Fruit fly (Drosophila melanogaster) whole organism, pupa: ENCODE results near the gene CG14711.

Source experiments
- CG10348 ChIP-seq: fragments of 200-800 bp; sonication (Bioruptor generic); IDR thresholded peaks from 2 replicates; pipeline ENCODE4 v1.3.6; 2022; ENCODE audit warnings: missing biosample characterization, missing genetic modification characterization
- CG12605 ChIP-seq: fragments of 200-800 bp; sonication (Bioruptor generic); IDR thresholded peaks from 2 replicates; pipeline ENCODE4 v1.3.6; 2022; ENCODE audit warnings: missing biosample characterization, missing genetic modification characterization
- CG13204 ChIP-seq: fragments of 200-800 bp; sonication (Bioruptor generic); optimal IDR thresholded peaks from 2 replicates; lab custom pipeline; 2018; ENCODE audit warnings: missing biosample characterization, mild to moderate bottlenecking, missing genetic modification characterization, moderate library complexity
- CG14655 ChIP-seq: fragments of 200-800 bp; sonication (Bioruptor generic); optimal IDR thresholded peaks from 3 replicates; lab custom pipeline; 2017; ENCODE audit warnings: mild to moderate bottlenecking, missing biosample characterization, missing genetic modification reagents, missing genetic modification characterization
- CG15710 ChIP-seq: fragments of 200-800 bp; sonication (Bioruptor generic); optimal IDR thresholded peaks from 2 replicates; lab custom pipeline; 2018; ENCODE audit warnings: missing biosample characterization, mild to moderate bottlenecking, missing genetic modification characterization, moderate library complexity
- CG17806 ChIP-seq: fragments of 200-800 bp; sonication (Bioruptor generic); optimal IDR thresholded peaks from 2 replicates; lab custom pipeline; 2018; ENCODE audit warnings: missing biosample characterization, mild to moderate bottlenecking, missing genetic modification characterization, moderate library complexity
- CG32121 ChIP-seq: fragments of 200-800 bp; sonication (Bioruptor generic); IDR thresholded peaks from 2 replicates; pipeline ENCODE4 v1.3.6; 2022; ENCODE audit warnings: missing biosample characterization, missing genetic modification characterization
- CG34367 ChIP-seq: fragments of 200-800 bp; sonication (Bioruptor generic); optimal IDR thresholded peaks from 2 replicates; lab custom pipeline; 2018; ENCODE audit warnings: missing biosample characterization, mild to moderate bottlenecking, missing genetic modification characterization
- CG4496 ChIP-seq: fragments of 200-800 bp; sonication (Bioruptor generic); IDR thresholded peaks from 3 replicates; pipeline ENCODE4 v1.3.6; 2022; ENCODE audit warnings: missing biosample characterization, missing genetic modification characterization
- CG8159 ChIP-seq: fragments of 200-800 bp; sonication (Bioruptor generic); optimal IDR thresholded peaks from 3 replicates; lab custom pipeline; 2018; ENCODE audit warnings: missing biosample characterization, mild to moderate bottlenecking, missing genetic modification characterization, moderate library complexity
- CG8301 ChIP-seq: fragments of 200-800 bp; sonication (Bioruptor generic); optimal IDR thresholded peaks from 2 replicates; lab custom pipeline; 2018; ENCODE audit warnings: missing biosample characterization, mild to moderate bottlenecking, missing genetic modification characterization
- CG9948 ChIP-seq: fragments of 200-800 bp; sonication (Bioruptor generic); optimal IDR thresholded peaks from 2 replicates; lab custom pipeline; 2018; ENCODE audit warnings: missing biosample characterization, mild to moderate bottlenecking, missing genetic modification characterization, moderate library complexity
- D1 ChIP-seq: fragments of 200-800 bp; sonication (Bioruptor generic); optimal IDR thresholded peaks from 2 replicates; lab custom pipeline; 2018; ENCODE audit warnings: missing biosample characterization, mild to moderate bottlenecking, missing genetic modification characterization, moderate library complexity
- EcR ChIP-seq: fragments of 200-800 bp; sonication (Bioruptor generic); optimal IDR thresholded peaks from 3 replicates; lab custom pipeline; 2019; ENCODE audit warnings: missing biosample characterization, missing genetic modification characterization, mild to moderate bottlenecking, moderate library complexity, missing genetic modification reagents
- Ets98B ChIP-seq: fragments of 200-800 bp; sonication (Bioruptor generic); IDR thresholded peaks from 2 replicates; pipeline ENCODE4 v1.3.6; 2022; ENCODE audit warnings: missing biosample characterization, missing genetic modification characterization
- Pif1A ChIP-seq: fragments of 200-800 bp; sonication (Bioruptor generic); optimal IDR thresholded peaks from 3 replicates; lab custom pipeline; 2016; ENCODE audit warnings: missing biosample characterization, missing genetic modification characterization
- Pif1B ChIP-seq: fragments of 200-800 bp; sonication (Bioruptor generic); optimal IDR thresholded peaks from 3 replicates; lab custom pipeline; 2016; ENCODE audit warnings: missing biosample characterization, missing genetic modification characterization
- Snoo ChIP-seq: fragments of 200-800 bp; sonication (Bioruptor generic); optimal IDR thresholded peaks from 3 replicates; lab custom pipeline; 2017; ENCODE audit warnings: missing biosample characterization, mild to moderate bottlenecking, missing genetic modification characterization, inconsistent platforms
- fd96Ca ChIP-seq: fragments of 200-800 bp; sonication (Bioruptor generic); IDR thresholded peaks from 3 replicates; pipeline ENCODE4 v1.3.6; 2022; ENCODE audit warnings: missing biosample characterization, missing genetic modification characterization
- gl ChIP-seq: fragments of 200-800 bp; sonication (Bioruptor generic); optimal IDR thresholded peaks from 2 replicates; lab custom pipeline; 2018; ENCODE audit warnings: missing biosample characterization, mild to moderate bottlenecking, missing genetic modification characterization
- rn ChIP-seq: fragments of 200-800 bp; sonication (Bioruptor generic); IDR thresholded peaks from 2 replicates; pipeline ENCODE4 v1.3.6; 2022; ENCODE audit warnings: missing biosample characterization, missing genetic modification characterization

CG14711 gene

DNA sequence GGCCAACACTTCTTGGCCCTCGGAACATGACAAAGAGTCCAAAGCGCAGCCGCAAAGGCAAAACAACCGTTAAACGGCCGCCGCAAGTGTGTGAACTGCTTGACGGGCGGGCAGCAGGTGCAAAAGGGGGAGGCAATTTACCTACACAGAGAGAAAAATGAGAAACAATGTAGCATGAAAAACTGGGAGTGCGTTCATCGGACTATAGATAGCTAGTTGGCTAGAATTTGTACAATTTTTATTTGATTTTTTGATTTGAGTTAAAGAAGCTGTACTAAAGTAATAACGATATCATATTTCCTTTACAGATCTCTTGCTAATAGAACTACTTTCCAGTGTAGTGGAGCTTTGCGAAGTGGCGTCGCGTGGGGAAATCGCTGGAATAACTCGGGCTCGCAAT, 27.6 kb upstream of the CG14711 start:
- TF ChIP-seq fd96Ca (GFP tag; lab: Robert Waterston, UW) (peak; percentile 52; the same call in 2 of the 3 replicates), CG4496 (GFP tag; lab: Robert Waterston, UW) (peak; percentile 82), Ets98B (GFP tag; lab: Robert Waterston, UW) (peak; percentile 75), CG12605 (peak; percentile 58), CG8301 (tag; lab: Kevin White, UChicago) (peak; percentile 49), CG32121 (GFP tag; lab: Robert Waterston, UW) (peak; percentile 62), EcR (GFP tag; lab: Kevin White, UChicago) (no peak), rn (0 out of 2 replicates have a peak, but pooled peaks have one; percentile 20), Snoo (no peak), CG15710 (tag; lab: Kevin White, UChicago) (peak; percentile 20), CG17806 (tag; lab: Kevin White, UChicago) (peak; percentile 15), gl (tag; lab: Kevin White, UChicago) (no peak)
- TF ChIP-seq, all 21 proteins: peak for 9

DNA sequence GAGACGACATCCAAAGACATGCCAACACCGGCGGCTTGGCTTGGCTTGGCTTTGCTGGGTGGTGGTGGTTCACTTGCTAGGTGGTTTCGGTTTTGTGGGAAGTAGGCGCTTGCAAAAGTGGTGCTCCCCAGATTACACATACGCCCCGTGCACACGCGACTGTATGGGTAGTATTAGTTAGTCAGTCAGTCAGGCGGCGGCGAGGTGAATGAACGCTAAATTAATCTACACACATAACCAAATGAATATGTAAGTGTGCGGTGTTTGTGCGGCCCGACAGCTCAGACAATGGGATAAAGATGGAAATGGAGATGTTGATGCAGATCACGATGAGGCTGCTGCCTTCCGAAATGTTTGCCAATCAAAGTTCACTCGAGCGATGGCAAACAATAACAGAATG, 20.0 kb upstream of the CG14711 start:
- TF ChIP-seq fd96Ca (GFP tag; lab: Robert Waterston, UW), result no peak
- TF ChIP-seq EcR (GFP tag; lab: Kevin White, UChicago), result peak; percentile 70
- TF ChIP-seq CG4496 (GFP tag; lab: Robert Waterston, UW), result no peak

DNA sequence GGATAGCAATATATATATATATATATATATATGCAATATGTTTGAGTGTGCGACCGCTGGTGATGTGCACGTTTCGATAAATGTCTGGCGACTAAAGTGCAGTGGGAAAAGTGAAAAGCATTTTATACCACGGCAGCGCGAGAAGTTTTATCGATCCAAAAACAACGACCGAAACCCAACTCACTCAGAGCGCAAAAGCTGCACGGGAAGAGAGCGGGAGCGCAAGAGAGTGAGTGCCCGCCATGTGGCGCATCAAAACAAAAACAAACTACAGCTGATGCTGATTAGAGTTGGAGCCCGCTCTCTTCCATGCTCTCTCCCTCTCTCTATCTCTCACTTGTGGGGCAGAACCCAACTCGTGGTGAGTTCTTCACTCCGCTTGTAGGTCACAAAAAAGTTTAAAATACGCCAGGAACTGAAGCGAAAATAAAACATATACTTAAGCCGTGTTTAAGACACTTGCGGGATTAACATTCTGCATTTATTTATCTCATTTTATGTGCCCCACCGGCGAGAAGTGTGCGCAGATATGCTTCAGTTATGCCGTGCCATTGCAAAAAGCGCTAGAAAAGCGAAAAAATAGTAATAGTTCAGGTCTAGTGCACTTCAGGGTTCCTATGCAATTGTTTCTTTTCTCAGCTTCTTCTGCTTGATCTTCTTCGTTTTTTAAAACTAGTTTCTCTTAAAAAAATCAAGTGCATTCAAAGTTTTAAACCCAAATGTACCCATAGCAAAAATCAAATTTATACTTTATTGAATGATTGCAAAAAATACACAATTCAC, 18.3 kb upstream of the CG14711 start:
- TF ChIP-seq CG13204 (GFP tag; lab: Kevin White, UChicago) (peak; percentile 64), Pif1A (GFP tag; lab: Kevin White, UChicago) (peak; percentile 45), CG17806 (tag; lab: Kevin White, UChicago) (peak; percentile 8), CG8301 (tag; lab: Kevin White, UChicago) (peak; percentile 26), CG8159 (tag; lab: Kevin White, UChicago) (peak; percentile 26), CG15710 (tag; lab: Kevin White, UChicago) (peak; percentile 6), CG32121 (GFP tag; lab: Robert Waterston, UW) (peak; percentile 48; the same call in 1 of the 2 replicates), fd96Ca (GFP tag; lab: Robert Waterston, UW) (peak; percentile 73; the same call in 2 of the 3 replicates), CG34367 (tag; lab: Kevin White, UChicago) (peak; percentile 0), Snoo (peak; percentile 32), CG12605 (peak; percentile 90), D1 (tag; lab: Kevin White, UChicago) (no peak), Pif1B (GFP tag; lab: Kevin White, UChicago) (peak; percentile 65), Ets98B (GFP tag; lab: Robert Waterston, UW) (peak; percentile 72; the same call in 1 of the 2 replicates), CG9948 (tag; lab: Kevin White, UChicago) (no peak), rn (no peak), CG14655 (GFP tag; lab: Kevin White, UChicago) (peak; percentile 46), CG4496 (GFP tag; lab: Robert Waterston, UW) (peak; percentile 64), gl (tag; lab: Kevin White, UChicago) (peak; percentile 51), EcR (GFP tag; lab: Kevin White, UChicago) (peak; percentile 50), CG10348 (GFP tag; lab: Robert Waterston, UW) (no peak)

DNA sequence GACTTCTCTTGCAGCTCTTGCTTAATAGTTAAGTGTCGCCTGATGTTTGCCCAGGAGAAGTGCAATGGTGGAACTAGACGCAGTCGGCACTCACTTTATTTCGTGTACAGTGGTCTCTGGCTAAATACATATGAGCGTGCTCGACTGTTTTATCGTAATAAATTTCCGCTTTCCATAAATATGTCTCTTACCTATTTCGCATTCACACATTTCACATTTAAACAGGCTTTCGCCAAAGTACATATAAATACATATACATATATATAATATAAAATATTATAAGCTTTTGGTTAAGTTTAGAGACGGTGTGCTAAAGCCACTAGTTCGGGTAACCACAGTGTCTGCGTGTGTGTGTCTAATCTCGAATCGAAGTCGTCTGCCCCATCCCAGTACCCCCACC, 16.5 kb upstream of the CG14711 start:
- TF ChIP-seq CG12605 (no peak), fd96Ca (GFP tag; lab: Robert Waterston, UW) (peak; percentile 76), Ets98B (GFP tag; lab: Robert Waterston, UW) (no peak), CG32121 (GFP tag; lab: Robert Waterston, UW) (peak; percentile 40; the same call in 1 of the 2 replicates), CG4496 (GFP tag; lab: Robert Waterston, UW) (peak; percentile 48; the same call in 1 of the 3 replicates), CG9948 (tag; lab: Kevin White, UChicago) (peak; percentile 10), EcR (GFP tag; lab: Kevin White, UChicago) (no peak), CG8301 (tag; lab: Kevin White, UChicago) (peak; percentile 38), CG14655 (GFP tag; lab: Kevin White, UChicago) (peak; percentile 68)

DNA sequence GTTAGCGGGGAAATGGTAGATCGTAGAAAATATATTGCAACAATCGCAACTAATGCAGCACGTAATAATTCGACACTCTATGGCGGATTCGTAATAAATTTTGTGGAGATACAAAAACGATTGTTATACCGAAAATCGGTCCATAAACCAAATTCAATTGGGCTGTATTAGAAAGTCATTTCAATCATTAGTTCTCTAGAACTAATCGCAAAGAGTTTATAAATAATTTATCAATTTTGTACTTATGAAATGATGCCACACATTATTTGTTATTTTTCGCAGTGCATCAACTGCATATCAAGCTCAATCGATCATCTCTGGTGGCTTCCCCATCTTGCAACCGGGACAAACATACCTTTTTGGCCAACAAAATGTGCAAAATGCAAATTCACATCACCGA, 10.7 kb upstream of the CG14711 start:
- peak; percentile 5 for TF ChIP-seq CG14655 (GFP tag; lab: Kevin White, UChicago)
- TF ChIP-seq Ets98B (GFP tag; lab: Robert Waterston, UW), result no peak
- peak; percentile 14 for TF ChIP-seq CG8301 (tag; lab: Kevin White, UChicago)
- TF ChIP-seq, all 21 proteins: peak for 2
